Worm (Caenorhabditis elegans): Measurements from ENCODE around the gene pam-1.
A peak's percentile ranks its signal among the peaks of the same experiment; 100 is the strongest.

The pam-1 gene

ce11 chrIV:7552958-7553553, 2.4 kb upstream of the pam-1 start, which contains the start of gene dif-1:
Gene dif-1 (minus strand): TSS chrIV:7553008.
- TF ChIP-seq unc-39 (tag; optimal IDR thresholded peaks at IDR 0.05) (no peak), lin-1 (GFP tag; IDR thresholded peaks at IDR 0.05) (no peak), F37D6.2 (tag; optimal IDR thresholded peaks at IDR 0.05) (no peak), F26F4.8 (GFP tag; conservative IDR thresholded peaks at IDR 0.05) (no peak), aly-2 (tag; optimal IDR thresholded peaks at IDR 0.05) (no peak), nhr-10 (tag; optimal IDR thresholded peaks at IDR 0.05) (peak; percentile 2), dmd-6 (GFP tag; IDR thresholded peaks at IDR 0.05) (peak; percentile 63), zip-2 (tag; optimal IDR thresholded peaks at IDR 0.05) (no peak), arid-1 (GFP tag; conservative IDR thresholded peaks at IDR 0.05) (no peak), attf-4 (tag; optimal IDR thresholded peaks at IDR 0.05) (no peak), T26A8.4 (GFP tag; IDR thresholded peaks at IDR 0.05) (no peak), ceh-32 (tag; optimal IDR thresholded peaks at IDR 0.05; ENCODE audit: poor library complexity) (no peak), daf-12 (tag; optimal IDR thresholded peaks at IDR 0.05) (no peak), jun-1 (tag; optimal IDR thresholded peaks at IDR 0.05) (no peak), ceh-82 (tag; optimal IDR thresholded peaks at IDR 0.05) (no peak), Y75B8A.6 (GFP tag; IDR thresholded peaks at IDR 0.05) (no peak), lim-7 (GFP tag; IDR thresholded peaks at IDR 0.05) (no peak), dpl-1 (GFP tag; optimal IDR thresholded peaks at IDR 0.05) (no peak), ztf-7 (tag; optimal IDR thresholded peaks at IDR 0.05) (no peak), mes-2 (tag; optimal IDR thresholded peaks at IDR 0.05; ENCODE audit: poor library complexity, severe bottlenecking) (peak; percentile 52), T20F7.1 (GFP tag; optimal IDR thresholded peaks at IDR 0.05) (peak; percentile 69), lin-15B (tag; optimal IDR thresholded peaks at IDR 0.05) (no peak), pha-4 (GFP tag; IDR thresholded peaks at IDR 0.05) (no peak), pha-4 (tag; optimal IDR thresholded peaks at IDR 0.05) (peak; percentile 29), dmd-8 (GFP tag; IDR thresholded peaks at IDR 0.05) (no peak), spr-1 (tag; optimal IDR thresholded peaks at IDR 0.05) (no peak), zag-1 (tag; optimal IDR thresholded peaks at IDR 0.05) (no peak), unc-130 (GFP tag; optimal IDR thresholded peaks at IDR 0.05) (no peak), lin-29 (GFP tag; IDR thresholded peaks at IDR 0.05) (no peak), nhr-28 (tag; optimal IDR thresholded peaks at IDR 0.05) (peak; percentile 96), F44E2.7 (GFP tag; IDR thresholded peaks at IDR 0.05) (no peak), pqm-1 (tag; optimal IDR thresholded peaks at IDR 0.05) (peak; percentile 58), snpc-1.2 (GFP tag; IDR thresholded peaks at IDR 0.05) (no peak), madf-9 (GFP tag; conservative IDR thresholded peaks at IDR 0.05) (no peak), lsy-2 (tag; optimal IDR thresholded peaks at IDR 0.05) (peak in 1 of 2 experiments; percentile 40), nhr-102 (tag; optimal IDR thresholded peaks at IDR 0.05) (no peak), hif-1 (tag; optimal IDR thresholded peaks at IDR 0.05) (no peak), madf-5 (GFP tag; IDR thresholded peaks at IDR 0.05) (no peak), D1046.2 (GFP tag; IDR thresholded peaks at IDR 0.05) (no peak), lin-38 (GFP tag; IDR thresholded peaks at IDR 0.05) (peak; percentile 48), vab-7 (GFP tag; IDR thresholded peaks at IDR 0.05) (no peak), nhr-77 (tag; optimal IDR thresholded peaks at IDR 0.05) (peak; percentile 66), tag-97 (GFP tag; IDR thresholded peaks at IDR 0.05) (no peak), egl-43 (GFP tag; IDR thresholded peaks at IDR 0.05) (no peak), tra-1 (GFP tag; IDR thresholded peaks at IDR 0.05) (no peak), nhr-237 (tag; optimal IDR thresholded peaks at IDR 0.05) (no peak), fkh-10 (GFP tag; optimal IDR thresholded peaks at IDR 0.05) (no peak), fos-1 (tag; optimal IDR thresholded peaks at IDR 0.05) (no peak), sdz-12 (GFP tag; optimal IDR thresholded peaks at IDR 0.05) (no peak), Y5F2A.4 (GFP tag; optimal IDR thresholded peaks at IDR 0.05) (no peak), php-3 (GFP tag; IDR thresholded peaks at IDR 0.05) (0 out of 2 replicates have a peak, but pooled peaks have one; percentile 9), ZK337.2 (GFP tag; IDR thresholded peaks at IDR 0.05) (no peak)
